Fruit fly (Drosophila melanogaster) whole organism, adult: Measurements from ENCODE around the gene DCTN6-p27.
A peak's percentile ranks its signal among the peaks of the same experiment; 100 is the strongest.

Source experiments
- CG11617 ChIP-seq: fragments of 200-800 bp; sonication (Bioruptor generic); optimal IDR thresholded peaks from 2 replicates; lab custom pipeline; 2017; ENCODE audit warnings: mild to moderate bottlenecking, missing biosample characterization, missing genetic modification reagents, missing genetic modification characterization
- CG12768 ChIP-seq: fragments of 200-800 bp; sonication (Bioruptor generic); optimal IDR thresholded peaks from 2 replicates; lab custom pipeline; 2017; ENCODE audit warnings: missing biosample characterization, missing genetic modification characterization, mild to moderate bottlenecking, moderate library complexity, missing genetic modification reagents
- CG14711 ChIP-seq: fragments of 200-800 bp; sonication (Bioruptor generic); optimal IDR thresholded peaks from 2 replicates; lab custom pipeline; 2018; ENCODE audit warnings: missing biosample characterization, mild to moderate bottlenecking, missing genetic modification characterization, moderate library complexity
- CG1620 ChIP-seq: fragments of 200-800 bp; sonication (Bioruptor generic); optimal IDR thresholded peaks from 2 replicates; lab custom pipeline; 2016; ENCODE audit warnings: missing biosample characterization, missing genetic modification characterization
- CG33017 ChIP-seq: fragments of 200-800 bp; sonication (Bioruptor generic); optimal IDR thresholded peaks from 2 replicates; lab custom pipeline; 2018; ENCODE audit warnings: missing biosample characterization, mild to moderate bottlenecking, missing genetic modification characterization, moderate library complexity
- CG7045 ChIP-seq: fragments of 200-800 bp; sonication (Bioruptor generic); optimal IDR thresholded peaks from 2 replicates; lab custom pipeline; 2017; ENCODE audit warnings: missing biosample characterization, mild to moderate bottlenecking, missing genetic modification characterization
- CG7101 ChIP-seq: fragments of 200-800 bp; sonication (Bioruptor generic); optimal IDR thresholded peaks from 2 replicates; lab custom pipeline; 2018; ENCODE audit warnings: missing biosample characterization, mild to moderate bottlenecking, missing genetic modification characterization, moderate library complexity
- Clk ChIP-seq: fragments of 200-800 bp; sonication (Bioruptor generic); optimal IDR thresholded peaks from 2 replicates; lab custom pipeline; 2017; ENCODE audit warnings: missing biosample characterization, missing genetic modification characterization
- Crg-1 ChIP-seq: fragments of 200-800 bp; sonication (Bioruptor generic); optimal IDR thresholded peaks from 2 replicates; lab custom pipeline; 2016; ENCODE audit warnings: missing biosample characterization, missing genetic modification characterization
- Hr96 ChIP-seq: fragments of 200-800 bp; sonication (Bioruptor generic); optimal IDR thresholded peaks from 2 replicates; lab custom pipeline; 2016; ENCODE audit warnings: missing biosample characterization, missing genetic modification characterization
- Mnt ChIP-seq: fragments of 200-800 bp; sonication (Bioruptor generic); optimal IDR thresholded peaks from 2 replicates; lab custom pipeline; 2016; ENCODE audit warnings: missing biosample characterization, mild to moderate bottlenecking, missing genetic modification characterization
- bab1 ChIP-seq: fragments of 200-800 bp; sonication (Bioruptor generic); optimal IDR thresholded peaks from 3 replicates; lab custom pipeline; 2019; ENCODE audit warnings: missing biosample characterization, mild to moderate bottlenecking, missing genetic modification characterization, moderate library complexity
- cic ChIP-seq: fragments of 200-800 bp; sonication (Bioruptor generic); optimal IDR thresholded peaks from 2 replicates; lab custom pipeline; 2017; ENCODE audit warnings: missing biosample characterization, mild to moderate bottlenecking, missing genetic modification characterization, moderate library complexity
- cnc ChIP-seq, 2 experiments: fragments of >200 bp; optimal IDR thresholded peaks; 2 replicates each; lab custom pipeline; 2017
- kay ChIP-seq: fragments of 200-800 bp; sonication (Bioruptor generic); peaks from one replicate; lab custom pipeline; 2016; ENCODE audit warnings: missing biosample characterization, missing genetic modification characterization, borderline replicate concordance
- ovo ChIP-seq: fragments of 200-800 bp; sonication (Bioruptor generic); optimal IDR thresholded peaks from 2 replicates; lab custom pipeline; 2016; ENCODE audit warnings: missing biosample characterization, missing genetic modification characterization
- pad ChIP-seq: fragments of 200-800 bp; sonication (Bioruptor generic); optimal IDR thresholded peaks from 3 replicates; lab custom pipeline; 2017; ENCODE audit warnings: missing biosample characterization, missing genetic modification characterization, mild to moderate bottlenecking, moderate library complexity, missing genetic modification reagents
- tj ChIP-seq: fragments of 200-800 bp; sonication (Bioruptor generic); optimal IDR thresholded peaks from 3 replicates; lab custom pipeline; 2017; ENCODE audit warnings: missing biosample characterization, mild to moderate bottlenecking, missing genetic modification characterization, moderate library complexity
- toe ChIP-seq: fragments of 200-800 bp; sonication (Bioruptor generic); optimal IDR thresholded peaks from 2 replicates; lab custom pipeline; 2016; ENCODE audit warnings: missing biosample characterization, missing genetic modification characterization

Gene DCTN6-p27

dm6 chr2L:19097374-19097773, 34.7 kb upstream of the DCTN6-p27 start:
- TF ChIP-seq Clk (GFP tag; lab: Kevin White, UChicago) (no peak), toe (GFP tag; lab: Kevin White, UChicago) (no peak), CG33017 (tag; lab: Kevin White, UChicago) (no peak), cnc (optimal IDR thresholded peaks at IDR 0.05; lab: Kevin White, UChicago) (no peak), CG7101 (no peak), Mnt (no peak), Hr96 (no peak), cic (no peak), CG7045 (GFP tag; lab: Kevin White, UChicago) (no peak), kay (no peak), Crg-1 (GFP tag; lab: Kevin White, UChicago) (no peak), CG14711 (tag; lab: Kevin White, UChicago) (no peak)

- TF ChIP-seq CG7101 (no peak), cic (peak; percentile 58)
These were observed 33.5 kb upstream of the DCTN6-p27 start for dm6 chr2L:19098668-19099067.

- TF ChIP-seq CG7045 (GFP tag; lab: Kevin White, UChicago) (no peak), CG33017 (tag; lab: Kevin White, UChicago) (no peak), bab1 (GFP tag; lab: Kevin White, UChicago) (no peak), CG1620 (GFP tag; lab: Kevin White, UChicago) (no peak), Clk (GFP tag; lab: Kevin White, UChicago) (no peak), CG12768 (GFP tag; lab: Kevin White, UChicago) (no peak), toe (GFP tag; lab: Kevin White, UChicago) (no peak), ovo (GFP tag; lab: Kevin White, UChicago) (no peak), Crg-1 (GFP tag; lab: Kevin White, UChicago) (no peak), cnc (optimal IDR thresholded peaks at IDR 0.05; lab: Kevin White, UChicago) (no peak)
These were observed 30.4 kb upstream of the DCTN6-p27 start, which contains the start of the genes CG17344 and CG43731 for dm6 chr2L:19101744-19102143. Gene CG17344 (plus strand): TSS chr2L:19102044. Gene CG43731 (plus strand): TSS chr2L:19102044.

- TF ChIP-seq Hr96: no peak
- no peak for TF ChIP-seq ovo (GFP tag; lab: Kevin White, UChicago)
- no peak for TF ChIP-seq Clk (GFP tag; lab: Kevin White, UChicago)
- TF ChIP-seq CG14711 (tag; lab: Kevin White, UChicago): no peak
- no peak for TF ChIP-seq Mnt
- no peak for TF ChIP-seq CG33017 (tag; lab: Kevin White, UChicago)
- TF ChIP-seq CG7045 (GFP tag; lab: Kevin White, UChicago): no peak
- TF ChIP-seq kay: no peak
- TF ChIP-seq cnc (optimal IDR thresholded peaks at IDR 0.05; lab: Kevin White, UChicago): no peak
- no peak for TF ChIP-seq CG1620 (GFP tag; lab: Kevin White, UChicago)
- no peak for TF ChIP-seq CG12768 (GFP tag; lab: Kevin White, UChicago)
- no peak for TF ChIP-seq CG11617 (GFP tag; lab: Kevin White, UChicago)
- no peak for TF ChIP-seq cic
- no peak for TF ChIP-seq CG7101
These were observed 28.8 kb upstream of the DCTN6-p27 start for dm6 chr2L:19103176-19103921.

dm6 chr2L:19104383-19104782, 27.7 kb upstream of the DCTN6-p27 start:
- no peak for TF ChIP-seq Crg-1 (GFP tag; lab: Kevin White, UChicago)
- no peak for TF ChIP-seq CG7045 (GFP tag; lab: Kevin White, UChicago)

- TF ChIP-seq bab1 (GFP tag; lab: Kevin White, UChicago): no peak
- no peak for TF ChIP-seq tj
These were observed 25.9 kb upstream of the DCTN6-p27 start for dm6 chr2L:19106235-19106634.

- TF ChIP-seq CG7045 (GFP tag; lab: Kevin White, UChicago) (no peak), Mnt (no peak), pad (GFP tag; lab: Kevin White, UChicago) (peak; percentile 46), Clk (GFP tag; lab: Kevin White, UChicago) (no peak), Crg-1 (GFP tag; lab: Kevin White, UChicago) (no peak)
These were observed 23.7 kb upstream of the DCTN6-p27 start, which contains the start of gene Lim3 for dm6 chr2L:19108377-19108876. Gene Lim3 (minus strand): TSS chr2L:19108427.

dm6 chr2L:19109625-19110204, 22.4 kb upstream of the DCTN6-p27 start, which contains the start of gene amd:
Gene amd (plus strand): TSS chr2L:19110154.
- TF ChIP-seq kay (no peak), cnc (optimal IDR thresholded peaks at IDR 0.05; lab: Kevin White, UChicago) (no peak), Hr96 (no peak), Crg-1 (GFP tag; lab: Kevin White, UChicago) (no peak), toe (GFP tag; lab: Kevin White, UChicago) (no peak), pad (GFP tag; lab: Kevin White, UChicago) (no peak), cic (no peak), CG1620 (GFP tag; lab: Kevin White, UChicago) (no peak), CG7101 (no peak), CG11617 (GFP tag; lab: Kevin White, UChicago) (no peak)
